Fruit fly (Drosophila melanogaster) whole organism, adult: ENCODE data around the gene ppk23.

Experiments
- CG11617 ChIP-seq: fragments of 200-800 bp; sonication (Bioruptor generic); optimal IDR thresholded peaks from 2 replicates; lab custom pipeline; 2017; ENCODE audit warnings: mild to moderate bottlenecking, missing biosample characterization, missing genetic modification reagents, missing genetic modification characterization
- CG12768 ChIP-seq: fragments of 200-800 bp; sonication (Bioruptor generic); optimal IDR thresholded peaks from 2 replicates; lab custom pipeline; 2017; ENCODE audit warnings: missing biosample characterization, missing genetic modification characterization, mild to moderate bottlenecking, moderate library complexity, missing genetic modification reagents
- CG14711 ChIP-seq: fragments of 200-800 bp; sonication (Bioruptor generic); optimal IDR thresholded peaks from 2 replicates; lab custom pipeline; 2018; ENCODE audit warnings: missing biosample characterization, mild to moderate bottlenecking, missing genetic modification characterization, moderate library complexity
- CG1620 ChIP-seq: fragments of 200-800 bp; sonication (Bioruptor generic); optimal IDR thresholded peaks from 2 replicates; lab custom pipeline; 2016; ENCODE audit warnings: missing biosample characterization, missing genetic modification characterization
- CG33017 ChIP-seq: fragments of 200-800 bp; sonication (Bioruptor generic); optimal IDR thresholded peaks from 2 replicates; lab custom pipeline; 2018; ENCODE audit warnings: missing biosample characterization, mild to moderate bottlenecking, missing genetic modification characterization, moderate library complexity
- CG5204 ChIP-seq: fragments of 200-800 bp; sonication (Bioruptor generic); optimal IDR thresholded peaks from 2 replicates; lab custom pipeline; 2016; ENCODE audit warnings: missing biosample characterization, missing genetic modification characterization
- CG7045 ChIP-seq: fragments of 200-800 bp; sonication (Bioruptor generic); optimal IDR thresholded peaks from 2 replicates; lab custom pipeline; 2017; ENCODE audit warnings: missing biosample characterization, mild to moderate bottlenecking, missing genetic modification characterization
- CG7101 ChIP-seq: fragments of 200-800 bp; sonication (Bioruptor generic); optimal IDR thresholded peaks from 2 replicates; lab custom pipeline; 2018; ENCODE audit warnings: missing biosample characterization, mild to moderate bottlenecking, missing genetic modification characterization, moderate library complexity
- Clk ChIP-seq: fragments of 200-800 bp; sonication (Bioruptor generic); optimal IDR thresholded peaks from 2 replicates; lab custom pipeline; 2017; ENCODE audit warnings: missing biosample characterization, missing genetic modification characterization
- Crg-1 ChIP-seq: fragments of 200-800 bp; sonication (Bioruptor generic); optimal IDR thresholded peaks from 2 replicates; lab custom pipeline; 2016; ENCODE audit warnings: missing biosample characterization, missing genetic modification characterization
- Hr96 ChIP-seq: fragments of 200-800 bp; sonication (Bioruptor generic); optimal IDR thresholded peaks from 2 replicates; lab custom pipeline; 2016; ENCODE audit warnings: missing biosample characterization, missing genetic modification characterization
- Mnt ChIP-seq: fragments of 200-800 bp; sonication (Bioruptor generic); optimal IDR thresholded peaks from 2 replicates; lab custom pipeline; 2016; ENCODE audit warnings: missing biosample characterization, mild to moderate bottlenecking, missing genetic modification characterization
- bab1 ChIP-seq: fragments of 200-800 bp; sonication (Bioruptor generic); optimal IDR thresholded peaks from 3 replicates; lab custom pipeline; 2019; ENCODE audit warnings: missing biosample characterization, mild to moderate bottlenecking, missing genetic modification characterization, moderate library complexity
- cic ChIP-seq: fragments of 200-800 bp; sonication (Bioruptor generic); optimal IDR thresholded peaks from 2 replicates; lab custom pipeline; 2017; ENCODE audit warnings: missing biosample characterization, mild to moderate bottlenecking, missing genetic modification characterization, moderate library complexity
- cnc ChIP-seq, 2 experiments: fragments of >200 bp; optimal IDR thresholded peaks; 2 replicates each; lab custom pipeline; 2017
- kay ChIP-seq: fragments of 200-800 bp; sonication (Bioruptor generic); peaks from one replicate; lab custom pipeline; 2016; ENCODE audit warnings: missing biosample characterization, missing genetic modification characterization, borderline replicate concordance
- ovo ChIP-seq: fragments of 200-800 bp; sonication (Bioruptor generic); optimal IDR thresholded peaks from 2 replicates; lab custom pipeline; 2016; ENCODE audit warnings: missing biosample characterization, missing genetic modification characterization
- pad ChIP-seq: fragments of 200-800 bp; sonication (Bioruptor generic); optimal IDR thresholded peaks from 3 replicates; lab custom pipeline; 2017; ENCODE audit warnings: missing biosample characterization, missing genetic modification characterization, mild to moderate bottlenecking, moderate library complexity, missing genetic modification reagents
- tj ChIP-seq: fragments of 200-800 bp; sonication (Bioruptor generic); optimal IDR thresholded peaks from 3 replicates; lab custom pipeline; 2017; ENCODE audit warnings: missing biosample characterization, mild to moderate bottlenecking, missing genetic modification characterization, moderate library complexity
- toe ChIP-seq: fragments of 200-800 bp; sonication (Bioruptor generic); optimal IDR thresholded peaks from 2 replicates; lab custom pipeline; 2016; ENCODE audit warnings: missing biosample characterization, missing genetic modification characterization

ppk23 gene

dm6 chrX:17569128-17569527 lies at the start of gene ppk23:
TSS of gene ppk23 (minus strand) at chrX:17569228.
- TF ChIP-seq tj (GFP tag; lab: Kevin White, UChicago), result no peak
- TF ChIP-seq CG7045 (GFP tag; lab: Kevin White, UChicago), result no peak
- no peak for TF ChIP-seq CG7101 (tag; lab: Kevin White, UChicago)
- TF ChIP-seq CG1620 (GFP tag; lab: Kevin White, UChicago), result no peak
- TF ChIP-seq cic (GFP tag; lab: Kevin White, UChicago), result no peak
- TF ChIP-seq CG33017 (tag; lab: Kevin White, UChicago), result no peak
- no peak for TF ChIP-seq bab1
- TF ChIP-seq cnc (optimal IDR thresholded peaks at IDR 0.05; lab: Kevin White, UChicago), result no peak
- no peak for TF ChIP-seq CG14711 (tag; lab: Kevin White, UChicago)
- no peak for TF ChIP-seq CG5204 (GFP tag; lab: Kevin White, UChicago)

DNA sequence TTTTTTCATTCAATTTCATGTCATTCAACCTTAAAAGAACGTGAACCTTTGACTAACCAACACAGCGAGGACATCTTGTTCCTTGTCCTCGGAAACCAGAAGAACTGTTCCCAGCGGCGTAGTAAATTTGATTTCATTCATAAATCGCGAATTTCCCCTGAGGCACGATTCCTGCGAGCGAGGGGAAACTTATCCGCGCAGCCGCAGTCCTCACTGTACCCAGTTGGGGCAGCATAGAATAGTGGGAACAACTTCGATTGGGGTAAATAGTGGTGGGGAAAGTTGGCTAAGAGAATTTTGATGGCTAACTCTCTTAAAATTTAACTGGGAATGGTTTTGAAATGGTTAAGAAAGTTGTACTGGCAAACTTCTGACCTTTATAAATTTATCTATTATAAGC lies 42.4 kb upstream of the ppk23 start:
- TF ChIP-seq pad (GFP tag; lab: Kevin White, UChicago) (peak; percentile 92), CG1620 (GFP tag; lab: Kevin White, UChicago) (no peak), CG11617 (no peak), CG12768 (GFP tag; lab: Kevin White, UChicago) (no peak)

- no peak for TF ChIP-seq CG7101 (tag; lab: Kevin White, UChicago)
These were observed 33.4 kb upstream of the ppk23 start for dm6 chrX:17602466-17602865.

dm6 chrX:17599330-17599729 lies 30.3 kb upstream of the ppk23 start, which contains the start of gene X11L:
TSS of gene X11L (plus strand) at chrX:17599608.
- TF ChIP-seq CG33017 (tag; lab: Kevin White, UChicago) (peak; percentile 19), CG12768 (GFP tag; lab: Kevin White, UChicago) (peak; percentile 60), cnc (optimal IDR thresholded peaks at IDR 0.05; lab: Kevin White, UChicago) (no peak), cic (GFP tag; lab: Kevin White, UChicago) (peak; percentile 1), Hr96 (GFP tag; lab: Kevin White, UChicago) (no peak), CG7101 (tag; lab: Kevin White, UChicago) (peak; percentile 77), ovo (GFP tag; lab: Kevin White, UChicago) (peak; percentile 36), CG1620 (GFP tag; lab: Kevin White, UChicago) (peak; percentile 86), Clk (GFP tag; lab: Kevin White, UChicago) (no peak), CG14711 (tag; lab: Kevin White, UChicago) (peak; percentile 61), kay (no peak), CG5204 (GFP tag; lab: Kevin White, UChicago) (peak; percentile 65), CG7045 (GFP tag; lab: Kevin White, UChicago) (peak; percentile 41), Mnt (GFP tag; lab: Kevin White, UChicago) (peak; percentile 80), tj (GFP tag; lab: Kevin White, UChicago) (peak; percentile 40), Crg-1 (GFP tag; lab: Kevin White, UChicago) (peak; percentile 87), CG11617 (peak; percentile 62), pad (GFP tag; lab: Kevin White, UChicago) (peak; percentile 67), bab1 (peak; percentile 73), toe (GFP tag; lab: Kevin White, UChicago) (peak; percentile 66)

dm6 chrX:17597622-17598021 lies 28.6 kb upstream of the ppk23 start:
- no peak for TF ChIP-seq Mnt (GFP tag; lab: Kevin White, UChicago)
- no peak for TF ChIP-seq cic (GFP tag; lab: Kevin White, UChicago)
- no peak for TF ChIP-seq kay
- no peak for TF ChIP-seq cnc (optimal IDR thresholded peaks at IDR 0.05; lab: Kevin White, UChicago)
- no peak for TF ChIP-seq bab1
- TF ChIP-seq CG7045 (GFP tag; lab: Kevin White, UChicago), result no peak
- TF ChIP-seq toe (GFP tag; lab: Kevin White, UChicago), result no peak
- no peak for TF ChIP-seq pad (GFP tag; lab: Kevin White, UChicago)
- TF ChIP-seq CG5204 (GFP tag; lab: Kevin White, UChicago), result no peak
- TF ChIP-seq ovo (GFP tag; lab: Kevin White, UChicago), result no peak
- TF ChIP-seq CG7101 (tag; lab: Kevin White, UChicago), result no peak
- no peak for TF ChIP-seq CG33017 (tag; lab: Kevin White, UChicago)
- no peak for TF ChIP-seq CG14711 (tag; lab: Kevin White, UChicago)
- TF ChIP-seq CG11617, result no peak

- TF ChIP-seq kay (peak; percentile 30), bab1 (peak; percentile 38), CG14711 (tag; lab: Kevin White, UChicago) (peak; percentile 33), Crg-1 (GFP tag; lab: Kevin White, UChicago) (no peak)
These were observed 26.8 kb upstream of the ppk23 start for dm6 chrX:17595822-17596221.

dm6 chrX:17594745-17595144 lies 25.7 kb upstream of the ppk23 start:
- TF ChIP-seq ovo (GFP tag; lab: Kevin White, UChicago), result no peak

DNA sequence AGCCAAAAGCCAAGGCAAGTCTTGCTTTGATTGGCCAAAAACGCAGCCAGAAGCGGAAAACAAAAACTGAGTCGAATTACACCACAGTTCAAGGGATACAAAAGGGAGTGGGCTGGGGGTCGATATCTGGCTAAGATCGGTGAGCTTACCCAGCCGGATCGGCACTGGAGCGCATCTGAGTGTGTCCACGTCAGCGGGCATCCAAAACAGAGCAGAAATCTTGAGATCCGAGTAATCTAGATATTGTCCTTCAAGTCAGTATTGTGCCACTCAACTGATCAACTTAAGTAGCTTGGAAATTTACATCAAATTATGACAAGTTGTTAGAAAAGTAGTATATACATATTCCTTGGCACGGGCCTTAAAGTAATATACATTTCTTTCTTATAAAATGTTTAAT lies 19.5 kb upstream of the ppk23 start, which contains the start of gene CG12992:
TSS of gene CG12992 (plus strand) at position 301 of the 400 bp plus-strand sequence.
- TF ChIP-seq Mnt (GFP tag; lab: Kevin White, UChicago), result no peak
- TF ChIP-seq CG12768 (GFP tag; lab: Kevin White, UChicago), result no peak
- TF ChIP-seq bab1, result no peak
- peak; percentile 15 for TF ChIP-seq tj (GFP tag; lab: Kevin White, UChicago)
